Fruit fly (Drosophila melanogaster) whole organism, embryonic: ENCODE data around the gene msd1.

Experiments
- BtbVII ChIP-seq: fragments of 200-800 bp; sonication (Bioruptor generic); optimal IDR thresholded peaks from 3 replicates; lab custom pipeline; 2017; ENCODE audit warnings: missing biosample characterization, mild to moderate bottlenecking, missing genetic modification characterization
- CG11456 ChIP-seq: fragments of 200-800 bp; sonication (Bioruptor generic); IDR thresholded peaks from 3 replicates; pipeline ENCODE4 v1.3.6; 2022; ENCODE audit warnings: missing biosample characterization, missing genetic modification characterization
- CG13424 ChIP-seq: fragments of 200-800 bp; sonication (Bioruptor generic); optimal IDR thresholded peaks from 2 replicates; lab custom pipeline; 2019; ENCODE audit warnings: missing biosample characterization, mild to moderate bottlenecking, missing genetic modification characterization, moderate library complexity
- CG17802 ChIP-seq: fragments of 200-800 bp; sonication (Bioruptor generic); optimal IDR thresholded peaks from 2 replicates; lab custom pipeline; 2018; ENCODE audit warnings: missing biosample characterization, mild to moderate bottlenecking, missing genetic modification characterization, moderate library complexity
- Oaz ChIP-seq: fragments of 200-800 bp; sonication (Bioruptor generic); IDR thresholded peaks from 2 replicates; pipeline ENCODE4 v1.3.6; 2022; ENCODE audit warnings: missing biosample characterization, missing genetic modification characterization
- Vsx1 ChIP-seq: fragments of 200-800 bp; sonication (Bioruptor generic); optimal IDR thresholded peaks from 2 replicates; lab custom pipeline; 2017; ENCODE audit warnings: missing biosample characterization, mild to moderate bottlenecking, missing genetic modification characterization, missing genetic modification reagents
- pb ChIP-seq: fragments of 200-800 bp; sonication (Bioruptor generic); optimal IDR thresholded peaks from 3 replicates; lab custom pipeline; 2016; ENCODE audit warnings: missing biosample characterization, missing genetic modification characterization
- tgo ChIP-seq: fragments of 200-800 bp; sonication (Bioruptor generic); IDR thresholded peaks from 3 replicates; pipeline ENCODE4 v1.3.6; 2022; ENCODE audit warnings: missing biosample characterization, missing genetic modification characterization

DNA sequence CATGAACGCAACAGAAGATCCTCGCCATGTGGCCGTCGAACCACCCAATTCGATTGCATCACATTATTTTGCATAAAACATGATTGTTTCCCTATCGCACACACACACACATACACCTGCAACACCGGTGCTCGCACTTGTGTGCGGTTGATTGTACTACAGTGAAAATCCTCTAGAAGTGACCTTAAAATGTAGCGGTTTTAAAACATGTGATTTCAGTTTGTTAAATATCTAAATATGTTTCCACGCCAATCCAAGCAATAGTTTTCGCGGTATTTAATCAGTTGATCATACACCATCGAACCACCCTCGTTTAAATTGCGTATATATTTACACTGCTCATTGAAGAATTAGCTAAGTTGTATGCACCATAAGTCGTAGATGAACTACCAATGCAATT, 1.1 kb upstream of the msd1 start:
- TF ChIP-seq pb (GFP tag; lab: Kevin White, UChicago) (no peak), Vsx1 (no peak), tgo (GFP tag; lab: Robert Waterston, UW) (no peak), CG11456 (GFP tag; lab: Robert Waterston, UW) (no peak), CG17802 (tag; lab: Kevin White, UChicago) (no peak), Oaz (GFP tag; lab: Robert Waterston, UW) (no peak), CG13424 (tag; lab: Kevin White, UChicago) (no peak), BtbVII (GFP tag; lab: Kevin White, UChicago) (no peak)
